Worm (Caenorhabditis elegans) whole organism, L4/young adult: ENCODE results near the gene slc-17.7.

Source experiments
- W03F9.2 ChIP-seq: fragments of 150-350 bp; optimal IDR thresholded peaks from 2 replicates; lab custom pipeline; 2014; ENCODE audit warnings: missing biosample characterization, missing genetic modification characterization
- dao-5 ChIP-seq: sonication (generic microtip); optimal IDR thresholded peaks from 2 replicates; lab custom pipeline; 2016; ENCODE audit warnings: missing genotype, missing genetic modification characterization, moderate library complexity, missing compliant biosample characterization
- him-1 ChIP-seq: sonication (generic microtip); optimal IDR thresholded peaks from 2 replicates; lab custom pipeline; 2016; ENCODE audit warnings: missing genotype, missing genetic modification reagents, missing genetic modification characterization, missing compliant biosample characterization

- TF ChIP-seq W03F9.2 (tag; lab: Kevin White, UChicago) (no peak), dao-5 (tag; lab: Kevin White, UChicago) (no peak), him-1 (tag; lab: Kevin White, UChicago) (no peak)
These were observed 8.1 kb upstream of the slc-17.7 start for ce11 chrV:9274127-9275042.
